Worm (Caenorhabditis elegans) whole organism, L2 larva: ENCODE data around the gene Y105C5B.9.

ENCODE experiments used
- C34F6.9 ChIP-seq: fragments of 150-350 bp; optimal IDR thresholded peaks from 2 replicates; lab custom pipeline; 2014; ENCODE audit warnings: missing biosample characterization, missing genetic modification characterization
- F13H6.1 ChIP-seq: sonication (generic microtip); optimal IDR thresholded peaks from 2 replicates; lab custom pipeline; 2016; ENCODE audit warnings: missing genetic modification characterization, missing compliant biosample characterization
- R02D3.7 ChIP-seq: fragments of 150-350 bp; optimal IDR thresholded peaks from 2 replicates; lab custom pipeline; 2014; ENCODE audit warnings: missing biosample characterization, missing genetic modification characterization
- Y55F3AM.14 ChIP-seq: fragments of 200-800 bp; sonication (Bioruptor generic); optimal IDR thresholded peaks from 2 replicates; lab custom pipeline; 2018; ENCODE audit warnings: mild to moderate bottlenecking, missing genetic modification characterization, missing compliant biosample characterization
- ZK546.5 ChIP-seq: sonication (generic microtip); optimal IDR thresholded peaks from 2 replicates; lab custom pipeline; 2017; ENCODE audit warnings: missing biosample characterization, missing genetic modification characterization
- alr-1 ChIP-seq: fragments of 150-350 bp; optimal IDR thresholded peaks from 2 replicates; lab custom pipeline; 2014; ENCODE audit warnings: missing biosample characterization, missing genetic modification characterization
- aly-2 ChIP-seq: fragments of 150-350 bp; optimal IDR thresholded peaks from 2 replicates; lab custom pipeline; 2014; ENCODE audit warnings: missing biosample characterization, missing genetic modification characterization
- ama-1 ChIP-seq: fragments of 150-350 bp; optimal IDR thresholded peaks from 2 replicates; lab custom pipeline; 2018; ENCODE audit warnings: inconsistent platforms
- blmp-1 ChIP-seq: sonication (generic microtip); optimal IDR thresholded peaks from 2 replicates; lab custom pipeline; 2017; ENCODE audit warnings: missing genetic modification characterization, mild to moderate bottlenecking, missing compliant biosample characterization, antibody characterized with exemption, moderate library complexity; ENCODE audit not compliant: insufficient read depth
- crh-2 ChIP-seq: sonication (generic microtip); optimal IDR thresholded peaks from 2 replicates; lab custom pipeline; 2017; ENCODE audit warnings: missing biosample characterization, missing genetic modification characterization
- egl-27 ChIP-seq: sonication (generic microtip); optimal IDR thresholded peaks from 3 replicates; lab custom pipeline; 2017; ENCODE audit warnings: missing biosample characterization, missing genetic modification reagents, missing genetic modification characterization
- elt-1 ChIP-seq: fragments of 150-350 bp; optimal IDR thresholded peaks from 2 replicates; lab custom pipeline; 2014; ENCODE audit warnings: missing biosample characterization, missing genetic modification characterization
- fos-1 ChIP-seq: fragments of 150-350 bp; optimal IDR thresholded peaks from 2 replicates; lab custom pipeline; 2014; ENCODE audit warnings: missing biosample characterization, missing genetic modification characterization
- gmeb-1 ChIP-seq: fragments of 150-350 bp; optimal IDR thresholded peaks from 2 replicates; lab custom pipeline; 2014; ENCODE audit warnings: missing biosample characterization, missing genetic modification characterization
- lin-11 ChIP-seq: fragments of 150-350 bp; sonication (generic microtip); optimal IDR thresholded peaks from 2 replicates; lab custom pipeline; 2014; ENCODE audit warnings: missing biosample characterization, missing genetic modification characterization, inconsistent platforms, mixed read lengths
- lin-13 ChIP-seq: fragments of 150-350 bp; optimal IDR thresholded peaks from 2 replicates; lab custom pipeline; 2014; ENCODE audit warnings: missing biosample characterization, missing genetic modification reagents, missing genetic modification characterization
- lin-39 ChIP-seq: fragments of 150-350 bp; optimal IDR thresholded peaks from 2 replicates; lab custom pipeline; 2014; ENCODE audit warnings: missing biosample characterization, missing genetic modification reagents, missing genetic modification characterization
- mbf-1 ChIP-seq: sonication (generic microtip); optimal IDR thresholded peaks from 2 replicates; lab custom pipeline; 2017; ENCODE audit warnings: missing biosample characterization, missing genetic modification characterization
- mdl-1 ChIP-seq, 2 experiments: fragments of 150-350 bp in 1 of 2; sonication (generic microtip) in 1 of 2; optimal IDR thresholded peaks; 2 replicates each; lab custom pipeline; 2017; ENCODE audit warnings: missing biosample characterization in 2 of 2, missing genetic modification characterization in 2 of 2
- nhr-11 ChIP-seq: fragments of 150-350 bp; optimal IDR thresholded peaks from 2 replicates; lab custom pipeline; 2014; ENCODE audit warnings: missing biosample characterization, missing genetic modification characterization
- nhr-12 ChIP-seq: fragments of 150-350 bp; optimal IDR thresholded peaks from 2 replicates; lab custom pipeline; 2014; ENCODE audit warnings: missing biosample characterization, missing genetic modification characterization
- nhr-129 ChIP-seq: fragments of 150-350 bp; optimal IDR thresholded peaks from 2 replicates; lab custom pipeline; 2014; ENCODE audit warnings: missing biosample characterization, missing genetic modification characterization
- nhr-21 ChIP-seq: fragments of 150-350 bp; optimal IDR thresholded peaks from 2 replicates; lab custom pipeline; 2014; ENCODE audit warnings: missing biosample characterization, missing genetic modification characterization
- nhr-23 ChIP-seq: fragments of 150-350 bp; optimal IDR thresholded peaks from 2 replicates; lab custom pipeline; 2014; ENCODE audit warnings: missing biosample characterization, missing genetic modification reagents, missing genetic modification characterization
- nhr-237 ChIP-seq: fragments of 150-350 bp; optimal IDR thresholded peaks from 2 replicates; lab custom pipeline; 2014; ENCODE audit warnings: missing biosample characterization, missing genetic modification characterization
- nhr-6 ChIP-seq: fragments of 150-350 bp; optimal IDR thresholded peaks from 2 replicates; lab custom pipeline; 2014; ENCODE audit warnings: missing biosample characterization, missing genetic modification characterization
- peb-1 ChIP-seq: fragments of 150-350 bp; optimal IDR thresholded peaks from 2 replicates; lab custom pipeline; 2014; ENCODE audit warnings: missing biosample characterization, missing genetic modification characterization
- sma-9 ChIP-seq, 2 experiments: fragments of 150-350 bp in 1 of 2; sonication (generic microtip) in 1 of 2; optimal IDR thresholded peaks; 2 replicates each; lab custom pipeline; 2014 to 2016; ENCODE audit warnings: missing genetic modification characterization in 2 of 2, mild to moderate bottlenecking in 1 of 2, missing biosample characterization in 1 of 2, missing compliant biosample characterization in 1 of 2, missing genetic modification reagents in 1 of 2, moderate library complexity in 1 of 2
- snpc-4 ChIP-seq: fragments of 150-350 bp; optimal IDR thresholded peaks from 2 replicates; lab custom pipeline; 2014; ENCODE audit warnings: missing biosample characterization, missing genetic modification characterization
- unc-55 ChIP-seq: fragments of 150-350 bp; sonication (generic microtip); optimal IDR thresholded peaks from 3 replicates; lab custom pipeline; 2014; ENCODE audit warnings: missing biosample characterization, missing genetic modification reagents, missing genetic modification characterization
- unc-62 ChIP-seq: fragments of 150-350 bp; optimal IDR thresholded peaks from 2 replicates; lab custom pipeline; 2014; ENCODE audit warnings: missing biosample characterization, missing genetic modification reagents, missing genetic modification characterization
- zag-1 ChIP-seq: fragments of 150-350 bp; optimal IDR thresholded peaks from 2 replicates; lab custom pipeline; 2014; ENCODE audit warnings: missing biosample characterization, missing genetic modification characterization
- ztf-4 ChIP-seq: fragments of 150-350 bp; optimal IDR thresholded peaks from 2 replicates; lab custom pipeline; 2014; ENCODE audit warnings: missing biosample characterization, missing genetic modification characterization

Gene Y105C5B.9

ce11 chrIV:15946507-15946906, 16.1 kb downstream of the Y105C5B.9 start, which contains the start of gene skr-10:
skr-10 (plus strand) TSS chrIV:15946807.
- no peak for TF ChIP-seq Y55F3AM.14 (GFP tag; lab: Kevin White, UChicago)
- no peak for TF ChIP-seq nhr-129 (tag; lab: Kevin White, UChicago)
- TF ChIP-seq C34F6.9 (tag; lab: Kevin White, UChicago), result no peak
- TF ChIP-seq sma-9 (GFP tag; optimal IDR thresholded peaks at IDR 0.05; lab: Kevin White, UChicago), result no peak
- no peak for TF ChIP-seq sma-9 (tag; optimal IDR thresholded peaks at IDR 0.05; lab: Kevin White, UChicago)
- no peak for TF ChIP-seq ztf-4 (tag; lab: Kevin White, UChicago)
- no peak for TF ChIP-seq unc-62
- no peak for TF ChIP-seq lin-13
- no peak for TF ChIP-seq blmp-1 (tag; lab: Kevin White, UChicago)
- TF ChIP-seq nhr-21 (tag; lab: Kevin White, UChicago), result no peak
- no peak for TF ChIP-seq nhr-11
- TF ChIP-seq R02D3.7, result no peak
- no peak for TF ChIP-seq crh-2 (tag; lab: Kevin White, UChicago)
- no peak for TF ChIP-seq lin-39 (tag; lab: Kevin White, UChicago)
- no peak for TF ChIP-seq peb-1 (tag; lab: Kevin White, UChicago)
- TF ChIP-seq unc-55 (GFP tag; lab: Kevin White, UChicago), result no peak
- no peak for TF ChIP-seq ama-1 (lab: Kevin White, UChicago)

ce11 chrIV:15949995-15950394, 19.6 kb downstream of the Y105C5B.9 start:
- TF ChIP-seq nhr-21 (tag; lab: Kevin White, UChicago), result no peak
- no peak for TF ChIP-seq egl-27 (tag; lab: Kevin White, UChicago)
- TF ChIP-seq, all 48 proteins: peak for 0

ce11 chrIV:15950838-15951581, 20.6 kb downstream of the Y105C5B.9 start, which contains the start of gene ifas-3:
ifas-3 (minus strand) TSS chrIV:15950888.
- TF ChIP-seq nhr-129 (tag; lab: Kevin White, UChicago) (no peak), mbf-1 (no peak), zag-1 (tag; lab: Kevin White, UChicago) (no peak), sma-9 (GFP tag; optimal IDR thresholded peaks at IDR 0.05; lab: Kevin White, UChicago) (no peak), sma-9 (tag; optimal IDR thresholded peaks at IDR 0.05; lab: Kevin White, UChicago) (no peak), nhr-11 (no peak), mdl-1 (tag; optimal IDR thresholded peaks at IDR 0.05; lab: Kevin White, UChicago) (no peak), nhr-6 (tag; lab: Kevin White, UChicago) (no peak), F13H6.1 (tag; lab: Kevin White, UChicago) (no peak), gmeb-1 (tag; lab: Kevin White, UChicago) (no peak), lin-11 (tag; lab: Kevin White, UChicago) (no peak), crh-2 (tag; lab: Kevin White, UChicago) (no peak), alr-1 (tag; lab: Kevin White, UChicago) (no peak)

ce11 chrIV:15951640-15952039, 21.3 kb downstream of the Y105C5B.9 start, which contains the start of gene Y105C5B.15:
Y105C5B.15 (plus strand) TSS chrIV:15951936.
- TF ChIP-seq aly-2 (tag; lab: Kevin White, UChicago), result no peak
- TF ChIP-seq fos-1 (tag; lab: Kevin White, UChicago), result peak; percentile 67
- TF ChIP-seq, all 48 proteins: peak for 1

ce11 chrIV:15953689-15954088, 23.3 kb downstream of the Y105C5B.9 start:
- TF ChIP-seq nhr-23 (no peak), elt-1 (tag; lab: Kevin White, UChicago) (no peak), nhr-12 (tag; lab: Kevin White, UChicago) (no peak), crh-2 (tag; lab: Kevin White, UChicago) (no peak), fos-1 (tag; lab: Kevin White, UChicago) (no peak), ama-1 (lab: Kevin White, UChicago) (no peak), lin-13 (no peak), nhr-237 (tag; lab: Kevin White, UChicago) (no peak), snpc-4 (tag; lab: Kevin White, UChicago) (no peak), ZK546.5 (tag; lab: Kevin White, UChicago) (no peak), egl-27 (tag; lab: Kevin White, UChicago) (no peak), nhr-11 (no peak)
